Fruit fly (Drosophila melanogaster): ENCODE measurements around the gene CG6908.

Gene CG6908

dm6 chr3R:11661712-11662111 is 28.1 kb downstream of the CG6908 start:
- TF ChIP-seq CG1620 (GFP tag; optimal IDR thresholded peaks at IDR 0.05) (no peak), bab1 (GFP tag; optimal IDR thresholded peaks at IDR 0.05) (peak; percentile 77), kay (GFP tag; ENCODE audit: borderline replicate concordance) (no peak), CG7101 (tag; optimal IDR thresholded peaks at IDR 0.05) (no peak), Crg-1 (GFP tag; optimal IDR thresholded peaks at IDR 0.05) (no peak), CG5204 (GFP tag; optimal IDR thresholded peaks at IDR 0.05) (no peak), toe (GFP tag; optimal IDR thresholded peaks at IDR 0.05) (no peak)

DNA sequence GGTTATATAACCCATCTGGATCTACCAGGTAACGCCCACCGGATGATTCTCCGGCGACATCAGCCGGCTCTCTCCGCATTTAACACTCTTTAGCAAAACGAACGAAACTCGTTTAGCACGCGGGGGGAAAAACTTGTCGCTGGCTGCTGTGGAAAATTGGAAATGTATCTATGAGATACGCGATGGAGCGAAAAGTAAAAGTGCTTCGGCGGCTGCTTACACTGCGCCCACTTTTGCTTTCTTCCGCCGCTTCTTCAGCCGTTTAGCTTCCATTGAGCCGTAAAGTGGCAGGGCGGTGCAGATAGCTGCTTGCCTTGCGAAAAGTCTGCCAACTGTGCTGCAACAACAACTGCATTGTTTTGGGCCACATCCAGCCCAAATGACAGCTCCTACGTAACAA is 28.7 kb downstream of the CG6908 start:
- no peak for TF ChIP-seq Mnt (GFP tag; optimal IDR thresholded peaks at IDR 0.05)
- no peak for TF ChIP-seq pad (GFP tag; optimal IDR thresholded peaks at IDR 0.05)
- peak; percentile 28 for TF ChIP-seq tj (GFP tag; optimal IDR thresholded peaks at IDR 0.05)
- TF ChIP-seq CG7101 (tag; optimal IDR thresholded peaks at IDR 0.05) = no peak
- no peak for TF ChIP-seq ovo (GFP tag; optimal IDR thresholded peaks at IDR 0.05)
- no peak for TF ChIP-seq cnc (optimal IDR thresholded peaks at IDR 0.05)

DNA sequence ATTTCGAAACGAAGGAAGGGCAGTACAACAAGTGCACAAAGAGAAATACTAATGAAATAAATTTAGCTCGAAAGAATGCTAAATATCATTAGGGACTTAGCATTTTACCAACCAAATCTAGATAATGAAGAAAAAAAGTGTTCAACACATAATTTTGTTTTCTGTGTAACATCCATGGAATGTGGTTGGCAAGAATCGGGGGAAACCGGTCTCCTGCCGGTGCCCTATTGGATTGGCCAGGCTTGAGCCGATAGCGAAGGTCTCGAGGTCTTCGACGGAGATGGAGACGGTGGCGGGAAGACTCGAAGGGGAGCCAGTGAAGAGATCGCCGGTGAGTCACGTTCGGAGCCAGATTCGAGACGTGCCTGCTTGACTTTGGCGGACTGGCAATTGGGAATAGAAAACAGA is 32.1 kb downstream of the CG6908 start:
- no peak for TF ChIP-seq cnc (optimal IDR thresholded peaks at IDR 0.05)
- TF ChIP-seq Hr96 (GFP tag; optimal IDR thresholded peaks at IDR 0.05) = no peak
- no peak for TF ChIP-seq CG11617 (GFP tag; optimal IDR thresholded peaks at IDR 0.05)
- no peak for TF ChIP-seq Crg-1 (GFP tag; optimal IDR thresholded peaks at IDR 0.05)
- no peak for TF ChIP-seq CG1620 (GFP tag; optimal IDR thresholded peaks at IDR 0.05)
- TF ChIP-seq kay (GFP tag; ENCODE audit: borderline replicate concordance) = no peak
- no peak for TF ChIP-seq bab1 (GFP tag; optimal IDR thresholded peaks at IDR 0.05)

- TF ChIP-seq CG7045 (GFP tag; optimal IDR thresholded peaks at IDR 0.05) (peak; percentile 71), CG1620 (GFP tag; optimal IDR thresholded peaks at IDR 0.05) (peak; percentile 61), cic (GFP tag; optimal IDR thresholded peaks at IDR 0.05) (no peak), CG7101 (tag; optimal IDR thresholded peaks at IDR 0.05) (peak; percentile 92), Clk (GFP tag; optimal IDR thresholded peaks at IDR 0.05) (peak; percentile 48), CG14711 (tag; optimal IDR thresholded peaks at IDR 0.05) (peak; percentile 88), ovo (GFP tag; optimal IDR thresholded peaks at IDR 0.05) (no peak), Crg-1 (GFP tag; optimal IDR thresholded peaks at IDR 0.05) (peak; percentile 56), tj (GFP tag; optimal IDR thresholded peaks at IDR 0.05) (peak; percentile 41), cnc (optimal IDR thresholded peaks at IDR 0.05) (no peak), CG12768 (GFP tag; optimal IDR thresholded peaks at IDR 0.05) (peak; percentile 71), kay (GFP tag; ENCODE audit: borderline replicate concordance) (peak; percentile 79), toe (GFP tag; optimal IDR thresholded peaks at IDR 0.05) (peak; percentile 11), bab1 (GFP tag; optimal IDR thresholded peaks at IDR 0.05) (peak; percentile 97), Mnt (GFP tag; optimal IDR thresholded peaks at IDR 0.05) (peak; percentile 46), CG5204 (GFP tag; optimal IDR thresholded peaks at IDR 0.05) (peak; percentile 68), CG11617 (GFP tag; optimal IDR thresholded peaks at IDR 0.05) (peak; percentile 60), Hr96 (GFP tag; optimal IDR thresholded peaks at IDR 0.05) (peak; percentile 67), CG33017 (tag; optimal IDR thresholded peaks at IDR 0.05) (peak; percentile 91), pad (GFP tag; optimal IDR thresholded peaks at IDR 0.05) (no peak)
These were observed 33.1 kb downstream of the CG6908 start for dm6 chr3R:11656614-11657216.

dm6 chr3R:11655873-11656374 is 33.9 kb downstream of the CG6908 start, which contains the start of gene CG42327:
Gene CG42327 (plus strand): TSS chr3R:11656149.
- TF ChIP-seq Clk (GFP tag; optimal IDR thresholded peaks at IDR 0.05) (no peak), pad (GFP tag; optimal IDR thresholded peaks at IDR 0.05) (peak; percentile 99), CG12768 (GFP tag; optimal IDR thresholded peaks at IDR 0.05) (peak; percentile 30), Crg-1 (GFP tag; optimal IDR thresholded peaks at IDR 0.05) (peak; percentile 25), Hr96 (GFP tag; optimal IDR thresholded peaks at IDR 0.05) (peak; percentile 31), CG11617 (GFP tag; optimal IDR thresholded peaks at IDR 0.05) (peak; percentile 80), kay (GFP tag; ENCODE audit: borderline replicate concordance) (no peak), CG33017 (tag; optimal IDR thresholded peaks at IDR 0.05) (peak; percentile 71), tj (GFP tag; optimal IDR thresholded peaks at IDR 0.05) (no peak), toe (GFP tag; optimal IDR thresholded peaks at IDR 0.05) (peak; percentile 25), CG5204 (GFP tag; optimal IDR thresholded peaks at IDR 0.05) (no peak), bab1 (GFP tag; optimal IDR thresholded peaks at IDR 0.05) (peak; percentile 87), CG7101 (tag; optimal IDR thresholded peaks at IDR 0.05) (peak; percentile 83), CG1620 (GFP tag; optimal IDR thresholded peaks at IDR 0.05) (no peak), CG14711 (tag; optimal IDR thresholded peaks at IDR 0.05) (peak; percentile 69), cic (GFP tag; optimal IDR thresholded peaks at IDR 0.05) (peak; percentile 56), Mnt (GFP tag; optimal IDR thresholded peaks at IDR 0.05) (peak; percentile 64), cnc (optimal IDR thresholded peaks at IDR 0.05) (no peak), CG7045 (GFP tag; optimal IDR thresholded peaks at IDR 0.05) (peak; percentile 47), ovo (GFP tag; optimal IDR thresholded peaks at IDR 0.05) (no peak)

DNA sequence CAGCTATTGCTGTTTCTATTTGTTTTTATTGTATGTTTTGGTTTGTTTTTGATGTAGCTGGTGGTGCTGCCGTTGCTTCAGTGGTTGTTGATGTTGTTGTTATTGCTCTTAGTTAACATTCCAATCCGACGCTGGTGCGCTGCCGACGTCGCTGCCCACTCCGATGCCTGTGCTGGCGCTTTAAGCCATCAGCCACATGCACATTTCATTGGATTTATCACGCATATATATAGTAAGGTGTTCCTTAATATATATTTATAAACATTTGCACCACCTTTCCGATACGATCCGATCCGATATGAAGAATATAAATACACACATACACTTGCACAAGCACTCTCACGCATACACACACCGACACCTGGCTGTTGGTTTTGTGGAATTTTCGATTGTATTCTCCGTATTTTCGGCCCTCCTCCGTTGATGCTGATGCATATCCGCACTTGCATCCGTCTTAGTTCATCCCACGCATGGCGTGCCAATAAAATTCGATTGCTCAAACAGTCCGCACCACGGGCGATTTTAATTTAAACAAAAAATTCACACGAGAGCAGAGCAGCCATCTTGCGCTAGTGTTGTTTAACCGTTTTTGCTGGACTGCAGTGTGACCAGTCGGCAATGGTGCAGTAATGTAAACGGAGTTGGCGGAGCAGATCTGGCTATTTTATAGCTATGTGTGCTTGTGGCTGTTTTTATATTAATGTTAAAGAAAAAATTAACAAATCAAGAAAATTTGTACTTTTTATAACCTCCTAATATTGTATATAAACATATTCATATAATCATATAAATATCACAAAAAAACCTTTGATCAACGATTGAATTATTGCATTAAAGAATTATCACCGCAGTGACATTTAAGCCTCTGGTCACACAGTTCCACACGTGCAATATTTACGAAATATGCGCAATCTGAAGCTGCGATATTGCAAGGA is 39.5 kb downstream of the CG6908 start, which contains the start of the genes Csk and Elp1:
Csk (minus strand) TSS at position 602 of the 935 bp plus-strand sequence.
Elp1 (plus strand) TSS at position 867 of the 935 bp plus-strand sequence.
- TF ChIP-seq pad (GFP tag; optimal IDR thresholded peaks at IDR 0.05) = peak; percentile 67
- TF ChIP-seq CG33017 (tag; optimal IDR thresholded peaks at IDR 0.05) = peak; percentile 52
- TF ChIP-seq CG7045 (GFP tag; optimal IDR thresholded peaks at IDR 0.05) = peak; percentile 49
- TF ChIP-seq tj (GFP tag; optimal IDR thresholded peaks at IDR 0.05) = peak; percentile 42
- TF ChIP-seq kay (GFP tag; ENCODE audit: borderline replicate concordance) = peak; percentile 65
- TF ChIP-seq CG7101 (tag; optimal IDR thresholded peaks at IDR 0.05) = peak; percentile 74
- TF ChIP-seq Hr96 (GFP tag; optimal IDR thresholded peaks at IDR 0.05) = peak; percentile 59
- peak; percentile 43 for TF ChIP-seq Clk (GFP tag; optimal IDR thresholded peaks at IDR 0.05)
- TF ChIP-seq ovo (GFP tag; optimal IDR thresholded peaks at IDR 0.05) = peak; percentile 67
- peak; percentile 55 for TF ChIP-seq CG5204 (GFP tag; optimal IDR thresholded peaks at IDR 0.05)
- peak; percentile 78 for TF ChIP-seq cic (GFP tag; optimal IDR thresholded peaks at IDR 0.05)
- TF ChIP-seq bab1 (GFP tag; optimal IDR thresholded peaks at IDR 0.05) = peak; percentile 71
- peak; percentile 66 for TF ChIP-seq CG11617 (GFP tag; optimal IDR thresholded peaks at IDR 0.05)
- TF ChIP-seq CG14711 (tag; optimal IDR thresholded peaks at IDR 0.05) = peak; percentile 47
- peak; percentile 97 for TF ChIP-seq Mnt (GFP tag; optimal IDR thresholded peaks at IDR 0.05)
- no peak for TF ChIP-seq cnc (optimal IDR thresholded peaks at IDR 0.05)
- no peak for TF ChIP-seq CG12768 (GFP tag; optimal IDR thresholded peaks at IDR 0.05)
- TF ChIP-seq CG1620 (GFP tag; optimal IDR thresholded peaks at IDR 0.05) = peak; percentile 76
- peak; percentile 68 for TF ChIP-seq Crg-1 (GFP tag; optimal IDR thresholded peaks at IDR 0.05)
- peak; percentile 76 for TF ChIP-seq toe (GFP tag; optimal IDR thresholded peaks at IDR 0.05)
